Fruit fly (Drosophila melanogaster) whole organism, embryonic: Measurements from ENCODE around the gene firl.

Experiments used
- Bgb ChIP-seq: fragments of 200-800 bp; sonication (Bioruptor generic); IDR thresholded peaks from 2 replicates; pipeline ENCODE4 v1.3.6; 2022; ENCODE audit warnings: missing biosample characterization, missing genetic modification characterization; ENCODE audit not compliant: partially characterized antibody
- C15 ChIP-seq: fragments of 200-800 bp; sonication (Bioruptor generic); IDR thresholded peaks from 3 replicates; pipeline ENCODE4 v1.3.6; 2022; ENCODE audit warnings: missing biosample characterization, missing genetic modification characterization
- CG1024 ChIP-seq: fragments of 200-800 bp; sonication (Bioruptor generic); IDR thresholded peaks from 2 replicates; pipeline ENCODE4 v1.3.6; 2022; ENCODE audit warnings: missing biosample characterization, missing genetic modification characterization
- CG11504 ChIP-seq: fragments of 200-800 bp; sonication (Bioruptor generic); optimal IDR thresholded peaks from 3 replicates; lab custom pipeline; 2019; ENCODE audit warnings: missing biosample characterization, mild to moderate bottlenecking, missing genetic modification characterization, moderate library complexity
- CG1233 ChIP-seq: fragments of 200-800 bp; sonication (Bioruptor generic); optimal IDR thresholded peaks from 4 replicates; lab custom pipeline; 2018; ENCODE audit warnings: missing biosample characterization, mild to moderate bottlenecking, missing genetic modification characterization
- CG14710 ChIP-seq: fragments of 200-800 bp; sonication (Bioruptor generic); optimal IDR thresholded peaks from 3 replicates; lab custom pipeline; 2019; ENCODE audit warnings: missing biosample characterization, mild to moderate bottlenecking, missing genetic modification characterization, moderate library complexity
- CG15073 ChIP-seq: fragments of 200-800 bp; sonication (Bioruptor generic); optimal IDR thresholded peaks from 2 replicates; lab custom pipeline; 2016; ENCODE audit warnings: missing biosample characterization, missing genetic modification characterization
- CG16813 ChIP-seq: fragments of 200-800 bp; sonication (Bioruptor generic); IDR thresholded peaks from 3 replicates; pipeline ENCODE4 v1.3.6; 2022; ENCODE audit warnings: missing biosample characterization, missing genetic modification characterization; ENCODE audit not compliant: partially characterized antibody
- CG17359 ChIP-seq: fragments of 200-800 bp; sonication (Bioruptor generic); optimal IDR thresholded peaks from 3 replicates; lab custom pipeline; 2018; ENCODE audit warnings: missing biosample characterization, mild to moderate bottlenecking, missing genetic modification characterization, moderate library complexity
- CG17361 ChIP-seq: fragments of 200-800 bp; sonication (Bioruptor generic); IDR thresholded peaks from 3 replicates; pipeline ENCODE4 v1.3.6; 2022; ENCODE audit warnings: missing biosample characterization, missing genetic modification characterization
- CG2120 ChIP-seq: fragments of 200-800 bp; sonication (Bioruptor generic); optimal IDR thresholded peaks from 3 replicates; lab custom pipeline; 2016; ENCODE audit warnings: missing biosample characterization, missing genetic modification characterization
- CG30020 ChIP-seq: fragments of 200-800 bp; optimal IDR thresholded peaks from 2 replicates; lab custom pipeline; 2019; ENCODE audit warnings: missing biosample characterization, mild to moderate bottlenecking, missing genetic modification characterization, moderate library complexity
- CG3281 ChIP-seq: fragments of 200-800 bp; sonication (Bioruptor generic); optimal IDR thresholded peaks from 3 replicates; lab custom pipeline; 2017; ENCODE audit warnings: missing biosample characterization, mild to moderate bottlenecking, missing genetic modification characterization
- CG4360 ChIP-seq: fragments of 200-800 bp; sonication (Bioruptor generic); IDR thresholded peaks from 2 replicates; pipeline ENCODE4 v1.3.6; 2022; ENCODE audit warnings: missing biosample characterization, missing genetic modification characterization
- CG6813 ChIP-seq: fragments of 200-800 bp; sonication (Bioruptor generic); optimal IDR thresholded peaks from 2 replicates; lab custom pipeline; 2017; ENCODE audit warnings: missing biosample characterization, missing genetic modification characterization, mild to moderate bottlenecking, moderate library complexity, missing genetic modification reagents
- CG9797 ChIP-seq: fragments of 200-800 bp; sonication (Bioruptor generic); optimal IDR thresholded peaks from 3 replicates; lab custom pipeline; 2018; ENCODE audit warnings: missing biosample characterization, mild to moderate bottlenecking, missing genetic modification characterization
- Doc3 ChIP-seq: fragments of 200-800 bp; sonication (Bioruptor generic); IDR thresholded peaks from 3 replicates; pipeline ENCODE4 v1.3.6; 2022; ENCODE audit warnings: missing biosample characterization, missing genetic modification characterization; ENCODE audit not compliant: partially characterized antibody
- Dref ChIP-seq: fragments of 200-800 bp; sonication (Bioruptor generic); IDR thresholded peaks from 2 replicates; pipeline ENCODE4 v1.3.6; 2022; ENCODE audit warnings: missing biosample characterization, missing genetic modification characterization
- Drgx ChIP-seq: fragments of 200-800 bp; sonication (Bioruptor generic); IDR thresholded peaks from 2 replicates; pipeline ENCODE4 v1.3.6; 2022; ENCODE audit warnings: missing biosample characterization, missing genetic modification characterization
- E2f1 ChIP-seq: fragments of 200-800 bp; sonication (Bioruptor generic); IDR thresholded peaks from 2 replicates; pipeline ENCODE4 v1.3.6; 2022; ENCODE audit warnings: missing biosample characterization, missing genetic modification characterization
- Ets65A ChIP-seq: fragments of 200-800 bp; sonication (Bioruptor generic); peaks from one replicate; lab custom pipeline; 2016; ENCODE audit warnings: missing biosample characterization, missing genetic modification characterization
- Ets97D ChIP-seq: fragments of 200-800 bp; sonication (Bioruptor generic); optimal IDR thresholded peaks from 3 replicates; lab custom pipeline; 2016; ENCODE audit warnings: missing biosample characterization, missing genetic modification characterization
- Meics ChIP-seq: fragments of 200-800 bp; sonication (Bioruptor generic); optimal IDR thresholded peaks from 2 replicates; lab custom pipeline; 2017; ENCODE audit warnings: missing biosample characterization, mild to moderate bottlenecking, missing genetic modification characterization
- Sin3A ChIP-seq: fragments of >200 bp; optimal IDR thresholded peaks from 2 replicates; lab custom pipeline; 2018
- Vsx1 ChIP-seq: fragments of 200-800 bp; sonication (Bioruptor generic); optimal IDR thresholded peaks from 2 replicates; lab custom pipeline; 2017; ENCODE audit warnings: missing biosample characterization, mild to moderate bottlenecking, missing genetic modification characterization, missing genetic modification reagents
- YL-1 ChIP-seq: fragments of 200-800 bp; sonication (Bioruptor generic); optimal IDR thresholded peaks from 3 replicates; lab custom pipeline; 2017; ENCODE audit warnings: missing biosample characterization, mild to moderate bottlenecking, missing genetic modification characterization
- caup ChIP-seq: fragments of 200-800 bp; sonication (Bioruptor generic); optimal IDR thresholded peaks from 3 replicates; lab custom pipeline; 2017; ENCODE audit warnings: missing biosample characterization, mild to moderate bottlenecking, missing genetic modification characterization, moderate library complexity; ENCODE audit not compliant: severe bottlenecking
- ci ChIP-seq: fragments of 200-800 bp; sonication (Bioruptor generic); IDR thresholded peaks from 3 replicates; pipeline ENCODE4 v1.3.6; 2022; ENCODE audit warnings: missing biosample characterization, missing genetic modification characterization
- crp ChIP-seq, 2 experiments: fragments of 200-800 bp; sonication (Bioruptor generic); optimal IDR thresholded peaks; 2 replicates in 1 of 2; 3 replicates in 1 of 2; lab custom pipeline; 2017; ENCODE audit warnings: missing biosample characterization in 2 of 2, missing genetic modification characterization in 2 of 2, mild to moderate bottlenecking in 1 of 2, moderate library complexity in 1 of 2
- dm ChIP-seq: fragments of 200-800 bp; sonication (Bioruptor generic); optimal IDR thresholded peaks from 3 replicates; lab custom pipeline; 2016; ENCODE audit warnings: missing biosample characterization, missing genetic modification characterization
- ewg ChIP-seq: fragments of 200-800 bp; sonication (Bioruptor generic); optimal IDR thresholded peaks from 3 replicates; lab custom pipeline; 2017; ENCODE audit warnings: mild to moderate bottlenecking, missing biosample characterization, missing genetic modification reagents, missing genetic modification characterization
- gcm ChIP-seq: fragments of 200-800 bp; sonication (Bioruptor generic); optimal IDR thresholded peaks from 2 replicates; lab custom pipeline; 2019; ENCODE audit warnings: missing biosample characterization, mild to moderate bottlenecking, missing genetic modification characterization, moderate library complexity
- gfzf ChIP-seq: fragments of 200-800 bp; sonication (Bioruptor generic); optimal IDR thresholded peaks from 2 replicates; lab custom pipeline; 2016; ENCODE audit warnings: missing biosample characterization, mild to moderate bottlenecking, missing genetic modification characterization, moderate library complexity
- gro ChIP-seq: fragments of 200-800 bp; sonication (Bioruptor generic); optimal IDR thresholded peaks from 2 replicates; lab custom pipeline; 2016; ENCODE audit warnings: missing biosample characterization, missing genetic modification characterization
- nerfin-1 ChIP-seq: fragments of 200-800 bp; sonication (Bioruptor generic); optimal IDR thresholded peaks from 3 replicates; lab custom pipeline; 2019; ENCODE audit warnings: missing biosample characterization, mild to moderate bottlenecking, missing genetic modification characterization, moderate library complexity
- nom ChIP-seq: fragments of 200-800 bp; sonication (Bioruptor generic); optimal IDR thresholded peaks from 2 replicates; lab custom pipeline; 2017; ENCODE audit warnings: missing biosample characterization, missing genetic modification characterization, mild to moderate bottlenecking, moderate library complexity, missing genetic modification reagents
- p53 ChIP-seq: fragments of 200-800 bp; sonication (Bioruptor generic); optimal IDR thresholded peaks from 2 replicates; lab custom pipeline; 2016; ENCODE audit warnings: missing biosample characterization, missing genetic modification characterization
- prd ChIP-seq, 3 experiments: fragments of >200 bp in 2 of 3; fragments of 200-800 bp in 1 of 3; sonication (Bioruptor generic) in 1 of 3; optimal IDR thresholded peaks in 2 of 3; IDR thresholded peaks in 1 of 3; 2 replicates in 2 of 3; 3 replicates in 1 of 3; pipeline versions ENCODE4 v1.3.6 to Lab custom; 2017 to 2022; ENCODE audit warnings: missing biosample characterization in 1 of 3, missing genetic modification characterization in 1 of 3
- repo ChIP-seq: fragments of 200-800 bp; sonication (Bioruptor generic); optimal IDR thresholded peaks from 2 replicates; lab custom pipeline; 2016; ENCODE audit warnings: missing biosample characterization, missing genetic modification characterization
- row ChIP-seq: fragments of 200-800 bp; sonication (Bioruptor generic); IDR thresholded peaks from 3 replicates; pipeline ENCODE4 v1.3.6; 2022; ENCODE audit warnings: missing biosample characterization, missing genetic modification characterization
- scrt ChIP-seq: fragments of 200-800 bp; sonication (Bioruptor generic); optimal IDR thresholded peaks from 2 replicates; lab custom pipeline; 2018; ENCODE audit warnings: missing biosample characterization, mild to moderate bottlenecking, missing genetic modification characterization, moderate library complexity
- tna ChIP-seq: fragments of 200-800 bp; sonication (Bioruptor generic); IDR thresholded peaks from 2 replicates; pipeline ENCODE4 v1.3.6; 2022; ENCODE audit warnings: missing biosample characterization, missing genetic modification characterization; ENCODE audit not compliant: partially characterized antibody
- unc-4 ChIP-seq: fragments of 200-800 bp; sonication (Bioruptor generic); IDR thresholded peaks from 2 replicates; pipeline ENCODE4 v1.3.6; 2022; ENCODE audit warnings: missing biosample characterization, missing genetic modification characterization; ENCODE audit not compliant: partially characterized antibody
- unpg ChIP-seq: fragments of 200-800 bp; sonication (Bioruptor generic); optimal IDR thresholded peaks from 3 replicates; lab custom pipeline; 2018; ENCODE audit warnings: missing biosample characterization, mild to moderate bottlenecking, missing genetic modification characterization, moderate library complexity
- vvl ChIP-seq: fragments of 200-800 bp; sonication (Bioruptor generic); IDR thresholded peaks from 2 replicates; pipeline ENCODE4 v1.3.6; 2022; ENCODE audit warnings: missing biosample characterization, missing genetic modification characterization
- zen ChIP-seq: fragments of 200-800 bp; sonication (Bioruptor generic); optimal IDR thresholded peaks from 3 replicates; lab custom pipeline; 2018; ENCODE audit warnings: missing biosample characterization, mild to moderate bottlenecking, missing genetic modification characterization, moderate library complexity

Gene firl

DNA sequence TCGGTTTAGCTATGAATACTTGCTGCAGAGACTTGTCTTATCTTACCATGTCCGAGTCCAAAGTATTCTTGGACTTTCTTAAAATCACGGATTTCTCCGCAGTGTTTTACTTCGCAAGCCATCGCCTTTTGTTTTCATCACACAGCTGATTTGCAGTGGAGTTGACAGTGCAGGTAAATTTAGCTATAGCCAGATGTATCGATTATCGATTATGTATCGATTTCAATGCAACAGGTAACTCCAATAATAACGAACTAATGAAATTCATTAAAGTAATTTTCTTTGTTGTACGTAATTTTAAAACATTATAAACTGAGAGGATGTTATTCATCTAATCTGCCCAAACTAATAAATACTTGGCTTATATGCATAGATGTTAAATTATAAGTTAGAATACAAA lies 3.5 kb downstream of the firl start, which contains the start of gene Rab3-GAP (continued):
- TF ChIP-seq row (peak; percentile 85), unpg (peak; percentile 45), ci (GFP tag; lab: Robert Waterston, UW) (peak; percentile 44; the same call in 1 of the 3 replicates), Sin3A (lab: Kevin White, UChicago) (no peak), CG6813 (GFP tag; lab: Kevin White, UChicago) (no peak), CG2120 (GFP tag; lab: Kevin White, UChicago) (peak; percentile 51), vvl (peak; percentile 59), scrt (GFP tag; lab: Kevin White, UChicago) (peak; percentile 95), CG30020 (tag; lab: Kevin White, UChicago) (peak; percentile 26)
- TF ChIP-seq, all 482 proteins: peak for 116

DNA sequence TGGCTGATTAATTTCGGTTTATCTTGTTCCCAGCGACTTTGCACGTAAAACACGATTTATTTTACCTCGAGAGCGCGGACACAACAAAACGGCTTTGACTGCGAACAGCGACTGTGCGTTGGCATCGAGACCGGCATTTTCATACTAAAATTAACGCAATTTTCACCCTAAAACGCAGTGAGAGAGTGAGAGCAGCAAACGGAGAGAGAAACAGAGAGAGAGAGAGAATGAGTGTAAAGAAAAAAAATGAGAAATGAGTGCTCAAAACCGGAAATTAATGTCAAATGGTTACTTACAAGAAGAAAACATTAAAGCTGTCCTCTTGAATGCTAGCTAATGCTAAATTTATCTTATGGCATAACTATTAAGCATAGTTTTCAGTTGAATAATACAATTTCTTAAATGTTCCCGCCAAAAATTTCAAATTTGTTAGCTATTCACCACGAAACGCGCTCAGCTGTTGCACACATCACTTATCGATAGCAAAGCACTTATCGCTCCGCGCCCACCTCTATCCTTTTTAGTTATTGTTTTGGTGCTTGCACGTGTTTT lies 10.7 kb downstream of the firl start, which contains the start of the genes JhI-21, RpL7-like and CG34164:
TSS of gene JhI-21 (minus strand) at position 206 of the 552 bp plus-strand sequence.
TSS of gene RpL7-like (plus strand) at position 490 of the 552 bp plus-strand sequence.
TSS of gene CG34164 (plus strand) at position 512 of the 552 bp plus-strand sequence.
- TF ChIP-seq prd (optimal IDR thresholded peaks at IDR 0.05; lab: Kevin White, UChicago) = no peak
- no peak for TF ChIP-seq prd (GFP tag; IDR thresholded peaks at IDR 0.05; lab: Robert Waterston, UW)
- peak; percentile 56; the same call in 2 of the 3 replicates for TF ChIP-seq CG16813 (GFP tag; lab: Robert Waterston, UW)
- TF ChIP-seq gcm (GFP tag; lab: Kevin White, UChicago) = peak; percentile 24
- TF ChIP-seq nerfin-1 (tag; lab: Kevin White, UChicago) = peak; percentile 98
- TF ChIP-seq zen (tag; lab: Kevin White, UChicago) = peak; percentile 8
- peak; percentile 14; the same call in 1 of the 2 replicates for TF ChIP-seq vvl
- TF ChIP-seq YL-1 = peak; percentile 83
- TF ChIP-seq Vsx1 (GFP tag; lab: Kevin White, UChicago) = no peak
- TF ChIP-seq Drgx (GFP tag; lab: Robert Waterston, UW) = 0 out of 2 replicates have a peak, but pooled peaks have one; percentile 18
- TF ChIP-seq tna (GFP tag; lab: Robert Waterston, UW) = peak; percentile 17; the same call in 1 of the 2 replicates
- 0 out of 3 replicates have a peak, but pooled peaks have one; percentile 53 for TF ChIP-seq Doc3
- peak; percentile 77 for TF ChIP-seq Ets97D (GFP tag; lab: Kevin White, UChicago)
- TF ChIP-seq CG15073 (GFP tag; lab: Kevin White, UChicago) = peak; percentile 12
- TF ChIP-seq gfzf = peak; percentile 23
- no peak for TF ChIP-seq CG11504
- TF ChIP-seq CG14710 (tag; lab: Kevin White, UChicago) = peak; percentile 61
- TF ChIP-seq CG4360 (GFP tag; lab: Robert Waterston, UW) = peak; percentile 38; the same call in 1 of the 2 replicates
- peak; percentile 18 for TF ChIP-seq CG17359 (tag; lab: Kevin White, UChicago)
- TF ChIP-seq unc-4 (GFP tag; lab: Robert Waterston, UW) = peak; percentile 73; the same call in 1 of the 2 replicates
- TF ChIP-seq CG17361 = peak; percentile 31; the same call in 1 of the 3 replicates
- peak; percentile 88 for TF ChIP-seq dm
- no peak for TF ChIP-seq CG1233
- TF ChIP-seq crp (GFP tag; optimal IDR thresholded peaks at IDR 0.05; lab: Kevin White, UChicago) = peak in 1 of 2 experiments; percentile 79
- no peak for TF ChIP-seq caup (GFP tag; lab: Kevin White, UChicago)
- peak; percentile 19; the same call in 1 of the 2 replicates for TF ChIP-seq E2f1 (GFP tag; lab: Robert Waterston, UW)
- peak; percentile 22 for TF ChIP-seq Meics (GFP tag; lab: Kevin White, UChicago)
- peak; percentile 74 for TF ChIP-seq Bgb (GFP tag; lab: Robert Waterston, UW)
- peak; percentile 45 for TF ChIP-seq nom (GFP tag; lab: Kevin White, UChicago)
- TF ChIP-seq Dref (GFP tag; lab: Robert Waterston, UW) = peak; percentile 93
- TF ChIP-seq C15 (GFP tag; lab: Robert Waterston, UW) = no peak
- no peak for TF ChIP-seq p53 (GFP tag; lab: Kevin White, UChicago)
- peak; percentile 6 for TF ChIP-seq CG3281 (GFP tag; lab: Kevin White, UChicago)
- no peak for TF ChIP-seq Ets65A (GFP tag; lab: Kevin White, UChicago)
- TF ChIP-seq CG1024 = peak; percentile 35; the same call in 1 of the 2 replicates
- peak; percentile 33 for TF ChIP-seq ewg (GFP tag; lab: Kevin White, UChicago)
- TF ChIP-seq gro (GFP tag; lab: Kevin White, UChicago) = peak; percentile 44
- peak; percentile 9 for TF ChIP-seq CG9797 (GFP tag; lab: Kevin White, UChicago)
- TF ChIP-seq repo (GFP tag; lab: Kevin White, UChicago) = no peak
